Worm (Caenorhabditis elegans): Measurements from ENCODE around the gene Y26G10.6.

DNA sequence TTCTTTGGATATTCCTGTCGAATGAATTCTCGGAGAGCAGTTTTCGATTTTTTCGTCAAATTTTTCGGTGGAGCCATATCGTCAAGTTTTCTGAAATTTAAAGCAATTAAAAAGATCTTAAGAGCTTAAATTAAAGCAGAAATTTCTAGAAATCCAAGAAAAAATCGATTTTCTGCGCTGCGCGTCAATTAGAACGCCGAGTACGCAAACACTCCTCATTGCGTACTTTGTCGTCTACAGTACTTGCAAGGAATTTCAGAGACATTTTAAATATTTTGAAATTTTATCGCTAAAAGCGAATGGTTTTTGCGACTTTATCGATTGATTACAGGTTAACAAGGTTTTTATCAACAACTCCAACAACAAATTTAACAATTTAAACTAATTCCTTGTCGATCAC lies 44.6 kb upstream of the Y26G10.6 start:
- TF ChIP-seq nhr-6 (tag; optimal IDR thresholded peaks at IDR 0.05) (no peak), lin-39 (tag; optimal IDR thresholded peaks at IDR 0.05) (no peak)
